Fruit fly (Drosophila melanogaster) whole organism, embryonic: ENCODE results near the gene Trm7-32.

Source experiments
- Awh ChIP-seq: fragments of 200-800 bp; sonication (Bioruptor generic); IDR thresholded peaks from 2 replicates; pipeline ENCODE4, ENCODE4 v1.3.6; 2022; ENCODE audit warnings: missing biosample characterization, missing genetic modification characterization
- Bgb ChIP-seq: fragments of 200-800 bp; sonication (Bioruptor generic); IDR thresholded peaks from 2 replicates; pipeline ENCODE4 v1.3.6; 2022; ENCODE audit warnings: missing biosample characterization, missing genetic modification characterization; ENCODE audit not compliant: partially characterized antibody
- CG10267 ChIP-seq: fragments of 200-800 bp; sonication (Bioruptor generic); optimal IDR thresholded peaks from 2 replicates; lab custom pipeline; 2018; ENCODE audit warnings: missing biosample characterization, mild to moderate bottlenecking, missing genetic modification characterization, moderate library complexity
- CG10431 ChIP-seq: fragments of 200-800 bp; sonication (Bioruptor generic); optimal IDR thresholded peaks from 3 replicates; lab custom pipeline; 2018; ENCODE audit warnings: missing biosample characterization, mild to moderate bottlenecking, missing genetic modification characterization
- CG13775 ChIP-seq: fragments of 200-800 bp; sonication (Bioruptor generic); optimal IDR thresholded peaks from 3 replicates; lab custom pipeline; 2017; ENCODE audit warnings: missing biosample characterization, mild to moderate bottlenecking, missing genetic modification characterization
- CG15269 ChIP-seq: fragments of 200-800 bp; sonication (Bioruptor generic); optimal IDR thresholded peaks from 2 replicates; lab custom pipeline; 2018; ENCODE audit warnings: missing biosample characterization, mild to moderate bottlenecking, missing genetic modification characterization, moderate library complexity
- CG1529 ChIP-seq: fragments of 200-800 bp; sonication (Bioruptor generic); optimal IDR thresholded peaks from 3 replicates; lab custom pipeline; 2018; ENCODE audit warnings: missing biosample characterization, missing genetic modification characterization
- CG15514 ChIP-seq: fragments of 200-800 bp; sonication (Bioruptor generic); optimal IDR thresholded peaks from 3 replicates; lab custom pipeline; 2017; ENCODE audit warnings: missing biosample characterization, missing genetic modification characterization, mild to moderate bottlenecking, moderate library complexity, missing genetic modification reagents
- CG18619 ChIP-seq: fragments of 200-800 bp; sonication (Bioruptor generic); optimal IDR thresholded peaks from 3 replicates; lab custom pipeline; 2017; ENCODE audit warnings: missing biosample characterization, mild to moderate bottlenecking, missing genetic modification characterization
- CG18764 ChIP-seq: fragments of 200-800 bp; sonication (Bioruptor generic); optimal IDR thresholded peaks from 3 replicates; lab custom pipeline; 2016; ENCODE audit warnings: missing biosample characterization, missing genetic modification characterization
- CG2678 ChIP-seq: fragments of 200-800 bp; sonication (Bioruptor generic); optimal IDR thresholded peaks from 3 replicates; lab custom pipeline; 2019; ENCODE audit warnings: missing biosample characterization, mild to moderate bottlenecking, missing genetic modification characterization, moderate library complexity
- CG31365 ChIP-seq: fragments of 200-800 bp; sonication (Bioruptor generic); optimal IDR thresholded peaks from 2 replicates; lab custom pipeline; 2018; ENCODE audit warnings: missing biosample characterization, mild to moderate bottlenecking, missing genetic modification characterization
- CG42726 ChIP-seq: fragments of 200-800 bp; sonication (Bioruptor generic); IDR thresholded peaks from 2 replicates; pipeline ENCODE4 v1.3.6; 2022; ENCODE audit warnings: missing biosample characterization, missing genetic modification characterization; ENCODE audit not compliant: partially characterized antibody
- CG4707 ChIP-seq: fragments of 200-800 bp; sonication (Bioruptor generic); optimal IDR thresholded peaks from 2 replicates; lab custom pipeline; 2018; ENCODE audit warnings: missing biosample characterization, mild to moderate bottlenecking, missing genetic modification characterization, moderate library complexity
- CG4854 ChIP-seq: fragments of 200-800 bp; sonication (Bioruptor generic); optimal IDR thresholded peaks from 2 replicates; lab custom pipeline; 2016; ENCODE audit warnings: missing biosample characterization, missing genetic modification characterization, inconsistent platforms
- CG9727 ChIP-seq: fragments of 200-800 bp; sonication (Bioruptor generic); optimal IDR thresholded peaks from 3 replicates; lab custom pipeline; 2017; ENCODE audit warnings: missing biosample characterization, mild to moderate bottlenecking, missing genetic modification characterization
- CHES-1-like ChIP-seq: fragments of 200-800 bp; sonication (Bioruptor generic); optimal IDR thresholded peaks from 2 replicates; lab custom pipeline; 2016; ENCODE audit warnings: missing biosample characterization, missing genetic modification characterization
- CkIIα-i1 ChIP-seq: fragments of 200-800 bp; sonication (Bioruptor generic); IDR thresholded peaks from 2 replicates; pipeline ENCODE4 v1.3.6; 2022; ENCODE audit warnings: missing biosample characterization, missing genetic modification characterization
- CrebB ChIP-seq: fragments of 200-800 bp; sonication (Bioruptor generic); optimal IDR thresholded peaks from 3 replicates; lab custom pipeline; 2018; ENCODE audit warnings: missing biosample characterization, mild to moderate bottlenecking, missing genetic modification characterization
- H2.0 ChIP-seq: fragments of 200-800 bp; sonication (Bioruptor generic); IDR thresholded peaks from 2 replicates; pipeline ENCODE4 v1.3.6; 2022; ENCODE audit warnings: missing biosample characterization, missing genetic modification characterization
- HmgD ChIP-seq: fragments of 200-800 bp; sonication (Bioruptor generic); optimal IDR thresholded peaks from 3 replicates; lab custom pipeline; 2016; ENCODE audit warnings: missing biosample characterization, missing genetic modification characterization
- HmgZ ChIP-seq: fragments of 200-800 bp; sonication (Bioruptor generic); optimal IDR thresholded peaks from 2 replicates; lab custom pipeline; 2018; ENCODE audit warnings: missing biosample characterization, mild to moderate bottlenecking, missing genetic modification characterization
- Hr39 ChIP-seq: fragments of >200 bp; optimal IDR thresholded peaks from 2 replicates; lab custom pipeline; 2017
- MBD-R2 ChIP-seq: fragments of 200-800 bp; sonication (Bioruptor generic); IDR thresholded peaks from 2 replicates; pipeline ENCODE4 v1.3.6; 2022; ENCODE audit warnings: missing biosample characterization, missing genetic modification characterization
- Neu2 ChIP-seq: fragments of 200-800 bp; sonication (Bioruptor generic); optimal IDR thresholded peaks from 3 replicates; lab custom pipeline; 2016; ENCODE audit warnings: missing biosample characterization, missing genetic modification characterization, borderline replicate concordance
- Nf-YC ChIP-seq: fragments of 200-800 bp; optimal IDR thresholded peaks from 3 replicates; lab custom pipeline; 2019; ENCODE audit warnings: missing biosample characterization, mild to moderate bottlenecking, missing genetic modification characterization, moderate library complexity
- Trl ChIP-seq, 3 experiments: fragments of >200 bp in 2 of 3; fragments of 200-800 bp in 1 of 3; sonication (Bioruptor generic) in 1 of 3; optimal IDR thresholded peaks; 2 replicates in 1 of 3; 3 replicates in 2 of 3; lab custom pipeline; 2016 to 2017; ENCODE audit warnings: missing biosample characterization in 1 of 3, missing genetic modification characterization in 1 of 3
- Vsx1 ChIP-seq: fragments of 200-800 bp; sonication (Bioruptor generic); optimal IDR thresholded peaks from 2 replicates; lab custom pipeline; 2017; ENCODE audit warnings: missing biosample characterization, mild to moderate bottlenecking, missing genetic modification characterization, missing genetic modification reagents
- Xrp1 ChIP-seq: fragments of 200-800 bp; sonication (Bioruptor generic); IDR thresholded peaks from 2 replicates; pipeline ENCODE4 v1.3.6; 2022; ENCODE audit warnings: missing biosample characterization, missing genetic modification characterization
- ab ChIP-seq: fragments of 200-800 bp; sonication (Bioruptor generic); optimal IDR thresholded peaks from 2 replicates; lab custom pipeline; 2016; ENCODE audit warnings: missing biosample characterization, missing genetic modification characterization
- ap ChIP-seq: fragments of 200-800 bp; sonication (Bioruptor generic); IDR thresholded peaks from 2 replicates; pipeline ENCODE4 v1.3.6; 2022; ENCODE audit warnings: missing biosample characterization, missing genetic modification characterization
- bbx ChIP-seq: fragments of 200-800 bp; sonication (Bioruptor generic); IDR thresholded peaks from 2 replicates; pipeline ENCODE4 v1.3.6; 2022; ENCODE audit warnings: missing biosample characterization, missing genetic modification characterization; ENCODE audit not compliant: partially characterized antibody
- cg ChIP-seq: fragments of 200-800 bp; sonication (Bioruptor generic); optimal IDR thresholded peaks from 3 replicates; lab custom pipeline; 2019; ENCODE audit warnings: missing biosample characterization, mild to moderate bottlenecking, missing genetic modification characterization, moderate library complexity
- chn ChIP-seq: fragments of 200-800 bp; sonication (Bioruptor generic); optimal IDR thresholded peaks from 2 replicates; lab custom pipeline; 2016; ENCODE audit warnings: missing biosample characterization, missing genetic modification characterization
- da ChIP-seq: fragments of 200-800 bp; sonication (Bioruptor generic); optimal IDR thresholded peaks from 2 replicates; lab custom pipeline; 2016; ENCODE audit warnings: missing biosample characterization, missing genetic modification characterization
- dan ChIP-seq: fragments of 200-800 bp; sonication (Bioruptor generic); IDR thresholded peaks from 2 replicates; pipeline ENCODE4 v1.3.6; 2022; ENCODE audit warnings: missing biosample characterization, missing genetic modification characterization
- dati ChIP-seq: fragments of 200-800 bp; sonication (Bioruptor generic); IDR thresholded peaks from 2 replicates; pipeline ENCODE4 v1.3.6; 2022; ENCODE audit warnings: missing biosample characterization, missing genetic modification characterization
- eve ChIP-seq, 2 experiments: fragments of >200 bp; optimal IDR thresholded peaks; 2 replicates each; lab custom pipeline; 2017; ENCODE audit warnings: missing biosample characterization in 2 of 2, missing genetic modification characterization in 2 of 2
- eyg ChIP-seq: fragments of 200-800 bp; sonication (Bioruptor generic); optimal IDR thresholded peaks from 3 replicates; lab custom pipeline; 2016; ENCODE audit warnings: missing biosample characterization, missing genetic modification characterization
- gsb ChIP-seq: fragments of 200-800 bp; sonication (Bioruptor generic); IDR thresholded peaks from 2 replicates; pipeline ENCODE4 v1.3.6; 2022; ENCODE audit warnings: missing biosample characterization, missing genetic modification characterization
- h ChIP-seq: fragments of >200 bp; optimal IDR thresholded peaks from 2 replicates; lab custom pipeline; 2017
- lmd ChIP-seq: fragments of 200-800 bp; sonication (Bioruptor generic); IDR thresholded peaks from 2 replicates; pipeline ENCODE4 v1.3.6; 2022; ENCODE audit warnings: missing biosample characterization, missing genetic modification characterization
- odd ChIP-seq: fragments of 200-800 bp; sonication (Bioruptor generic); optimal IDR thresholded peaks from 2 replicates; lab custom pipeline; 2017; ENCODE audit warnings: missing biosample characterization, mild to moderate bottlenecking, missing genetic modification characterization
- onecut ChIP-seq: fragments of 200-800 bp; sonication (Bioruptor generic); IDR thresholded peaks from 2 replicates; pipeline ENCODE4 v1.3.6; 2022; ENCODE audit warnings: missing biosample characterization, missing genetic modification characterization
- peb ChIP-seq: fragments of 200-800 bp; sonication (Bioruptor generic); IDR thresholded peaks from 2 replicates; pipeline ENCODE4 v1.3.6; 2022; ENCODE audit warnings: missing biosample characterization, missing genetic modification characterization
- schlank ChIP-seq: fragments of 200-800 bp; sonication (Bioruptor generic); optimal IDR thresholded peaks from 2 replicates; lab custom pipeline; 2018; ENCODE audit warnings: missing biosample characterization, mild to moderate bottlenecking, missing genetic modification characterization
- sna ChIP-seq: fragments of 200-800 bp; sonication (Bioruptor generic); IDR thresholded peaks from 2 replicates; pipeline ENCODE4 v1.3.6; 2022; ENCODE audit warnings: missing biosample characterization, missing genetic modification characterization; ENCODE audit not compliant: partially characterized antibody
- tup ChIP-seq: fragments of 200-800 bp; sonication (Bioruptor generic); optimal IDR thresholded peaks from 2 replicates; lab custom pipeline; 2016; ENCODE audit warnings: missing biosample characterization, mild to moderate bottlenecking, missing genetic modification characterization, moderate library complexity
- zen ChIP-seq: fragments of 200-800 bp; sonication (Bioruptor generic); optimal IDR thresholded peaks from 3 replicates; lab custom pipeline; 2018; ENCODE audit warnings: missing biosample characterization, mild to moderate bottlenecking, missing genetic modification characterization, moderate library complexity
- zf30C ChIP-seq: fragments of 200-800 bp; sonication (Bioruptor generic); optimal IDR thresholded peaks from 3 replicates; lab custom pipeline; 2018; ENCODE audit warnings: missing biosample characterization, mild to moderate bottlenecking, missing genetic modification characterization

Gene Trm7-32

DNA sequence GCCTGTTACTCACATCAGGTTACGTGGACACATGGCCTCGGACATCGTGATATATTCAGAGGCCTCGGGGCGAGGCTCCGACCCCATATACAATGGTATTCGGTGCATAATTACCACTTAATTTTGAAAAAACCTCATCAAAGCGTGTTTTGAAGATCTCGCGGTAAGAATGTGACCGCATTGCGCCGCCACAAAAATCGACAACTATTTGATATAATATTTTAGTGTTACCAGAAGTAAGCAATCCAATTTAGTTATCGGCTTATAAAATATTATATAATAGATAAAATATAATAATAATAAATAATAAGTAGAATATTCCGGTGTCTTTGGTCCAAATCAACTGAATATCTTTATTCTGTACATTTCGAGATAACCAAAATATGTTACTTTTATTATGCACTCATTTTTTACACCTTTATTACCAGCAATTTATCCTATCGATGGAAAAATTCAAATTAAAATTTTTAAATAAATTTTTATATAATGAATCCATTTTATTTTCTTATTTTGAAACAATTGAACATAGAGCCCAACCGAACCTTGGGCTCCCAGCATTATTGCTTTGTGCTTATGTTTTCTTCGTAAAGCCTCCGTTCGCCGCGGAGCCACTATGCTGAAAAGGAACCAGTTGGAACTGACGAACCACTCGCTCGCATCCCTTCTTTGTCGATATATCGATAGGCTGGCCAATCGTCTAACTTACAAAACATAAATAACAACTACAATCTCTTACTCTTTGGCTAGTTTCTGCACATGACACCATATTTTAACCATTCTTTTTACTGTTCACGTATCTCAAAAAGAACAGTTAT lies at the start of gene Trm7-32, which contains the start of gene CG18213 (continued):
- TF ChIP-seq Nf-YC (no peak), CG4854 (GFP tag; lab: Kevin White, UChicago) (no peak), CG2678 (tag; lab: Kevin White, UChicago) (no peak), gsb (GFP tag; lab: Robert Waterston, UW) (no peak), odd (no peak), CG18764 (GFP tag; lab: Kevin White, UChicago) (no peak), peb (no peak), ab (GFP tag; lab: Kevin White, UChicago) (no peak), CG15514 (GFP tag; lab: Kevin White, UChicago) (peak; percentile 99), Bgb (peak; percentile 92), CG18619 (GFP tag; lab: Kevin White, UChicago) (no peak), CG31365 (no peak), MBD-R2 (peak; percentile 72), dan (GFP tag; lab: Robert Waterston, UW) (no peak), CrebB (tag; lab: Kevin White, UChicago) (no peak), CG10267 (tag; lab: Kevin White, UChicago) (no peak), Neu2 (GFP tag; lab: Kevin White, UChicago) (no peak), eyg (GFP tag; lab: Kevin White, UChicago) (no peak), Xrp1 (GFP tag; lab: Robert Waterston, UW) (peak; percentile 18; the same call in 1 of the 2 replicates), CG15269 (tag; lab: Kevin White, UChicago) (no peak), bbx (GFP tag; lab: Robert Waterston, UW) (peak; percentile 89), H2.0 (no peak), CG4707 (GFP tag; lab: Kevin White, UChicago) (no peak), chn (GFP tag; lab: Kevin White, UChicago) (no peak), h (lab: Kevin White, UChicago) (no peak), lmd (no peak; the same call in 1 of the 2 replicates), zf30C (no peak), HmgD (no peak), Trl (optimal IDR thresholded peaks at IDR 0.05; lab: Kevin White, UChicago) (no peak), Trl (GFP tag; optimal IDR thresholded peaks at IDR 0.05; lab: Kevin White, UChicago) (no peak), Vsx1 (GFP tag; lab: Kevin White, UChicago) (no peak), CG13775 (peak; percentile 17), CkIIα-i1 (GFP tag; lab: Robert Waterston, UW) (no peak), Awh (GFP tag; lab: Robert Waterston, UW) (no peak), CG9727 (GFP tag; lab: Kevin White, UChicago) (no peak), CG10431 (GFP tag; lab: Kevin White, UChicago) (no peak), CG42726 (GFP tag; lab: Robert Waterston, UW) (peak; percentile 86; the same call in 1 of the 2 replicates), ap (GFP tag; lab: Robert Waterston, UW) (no peak), cg (GFP tag; lab: Kevin White, UChicago) (no peak), dati (no peak), Hr39 (lab: Kevin White, UChicago) (no peak), zen (no peak), tup (GFP tag; lab: Kevin White, UChicago) (no peak), eve (GFP tag; optimal IDR thresholded peaks at IDR 0.05; lab: Kevin White, UChicago) (no peak), CG1529 (GFP tag; lab: Kevin White, UChicago) (no peak), HmgZ (tag; lab: Kevin White, UChicago) (peak; percentile 27), sna (peak; percentile 80), da (GFP tag; lab: Kevin White, UChicago) (no peak), CHES-1-like (GFP tag; lab: Kevin White, UChicago) (peak; percentile 29), onecut (GFP tag; lab: Robert Waterston, UW) (no peak), schlank (tag; lab: Kevin White, UChicago) (no peak)
